Worm (Caenorhabditis elegans) whole organism, young adult: ENCODE data around the gene cpg-8.

Experiments used
- B0035.1 ChIP-seq: sonication (generic microtip); optimal IDR thresholded peaks from 2 replicates; lab custom pipeline; 2016; ENCODE audit warnings: missing genetic modification characterization, mild to moderate bottlenecking, missing compliant biosample characterization, missing genotype, missing genetic modification reagents
- B0261.1 ChIP-seq: sonication (generic microtip); optimal IDR thresholded peaks from 2 replicates; lab custom pipeline; 2016; ENCODE audit warnings: mild to moderate bottlenecking, missing genetic modification characterization, moderate library complexity, missing compliant biosample characterization
- B0336.3 ChIP-seq: fragments of 200-800 bp; sonication (Bioruptor generic); IDR thresholded peaks from 2 replicates; pipeline ENCODE4 v1.3.6; 2022; ENCODE audit warnings: missing genetic modification characterization, missing compliant biosample characterization
- F10E7.11 ChIP-seq: sonication (generic microtip); optimal IDR thresholded peaks from 2 replicates; lab custom pipeline; 2017; ENCODE audit warnings: mild to moderate bottlenecking, missing genetic modification characterization, moderate library complexity, missing compliant biosample characterization
- F52B5.7 ChIP-seq: sonication (generic microtip); optimal IDR thresholded peaks from 2 replicates; lab custom pipeline; 2016; ENCODE audit warnings: mild to moderate bottlenecking, missing genetic modification characterization, missing compliant biosample characterization
- F57C9.4 ChIP-seq: sonication (generic microtip); optimal IDR thresholded peaks from 2 replicates; lab custom pipeline; 2017; ENCODE audit warnings: mild to moderate bottlenecking, missing genetic modification characterization, missing compliant biosample characterization
- K11D2.4 ChIP-seq: fragments of 200-800 bp; sonication (Bioruptor generic); IDR thresholded peaks from 2 replicates; pipeline ENCODE4 v1.3.6; 2022; ENCODE audit warnings: missing genetic modification reagents, missing genetic modification characterization, missing compliant biosample characterization
- Y56A3A.18 ChIP-seq: fragments of 200-800 bp; sonication (Bioruptor generic); IDR thresholded peaks from 2 replicates; pipeline ENCODE4 v1.3.6; 2022; ENCODE audit warnings: missing genetic modification reagents, missing genetic modification characterization, missing compliant biosample characterization
- Y67H2A.10 ChIP-seq: fragments of 200-800 bp; sonication (Bioruptor generic); conservative IDR thresholded peaks from 2 replicates; pipeline ENCODE4 v1.3.6; 2022; ENCODE audit warnings: missing genetic modification reagents, missing genetic modification characterization, missing compliant biosample characterization
- aptf-2 ChIP-seq: fragments of 200-800 bp; sonication (Bioruptor generic); conservative IDR thresholded peaks from 2 replicates; pipeline ENCODE4 v1.3.6; 2022; ENCODE audit warnings: missing genetic modification reagents, missing genetic modification characterization, missing compliant biosample characterization
- attf-3 ChIP-seq: fragments of 200-800 bp; sonication (Bioruptor generic); conservative IDR thresholded peaks from 2 replicates; pipeline ENCODE4 v1.3.6; 2022; ENCODE audit warnings: missing genetic modification reagents, missing genetic modification characterization, missing compliant biosample characterization
- bed-1 ChIP-seq: fragments of 200-800 bp; sonication (Bioruptor generic); IDR thresholded peaks from 2 replicates; pipeline ENCODE4 v1.3.6; 2022; ENCODE audit warnings: missing genetic modification reagents, missing genetic modification characterization, missing compliant biosample characterization
- ccch-3 ChIP-seq: fragments of 200-800 bp; sonication (Bioruptor generic); optimal IDR thresholded peaks from 2 replicates; lab custom pipeline; 2018; ENCODE audit warnings: mild to moderate bottlenecking, missing genetic modification characterization, missing compliant biosample characterization
- ceh-27 ChIP-seq: fragments of 200-800 bp; sonication (Bioruptor generic); optimal IDR thresholded peaks from 2 replicates; lab custom pipeline; 2018; ENCODE audit warnings: mild to moderate bottlenecking, missing genetic modification characterization, moderate library complexity, missing compliant biosample characterization
- ceh-58 ChIP-seq: fragments of 200-800 bp; sonication (Bioruptor generic); IDR thresholded peaks from 2 replicates; pipeline ENCODE4 v1.3.6; 2022; ENCODE audit warnings: missing genetic modification characterization, missing compliant biosample characterization
- ceh-91 ChIP-seq: fragments of 200-800 bp; sonication (Bioruptor generic); IDR thresholded peaks from 2 replicates; pipeline ENCODE4 v1.3.6; 2022; ENCODE audit warnings: missing genetic modification reagents, missing genetic modification characterization, missing compliant biosample characterization
- chd-7 ChIP-seq: sonication (generic microtip); optimal IDR thresholded peaks from 2 replicates; lab custom pipeline; 2016; ENCODE audit warnings: mild to moderate bottlenecking, missing genetic modification characterization, moderate library complexity, missing compliant biosample characterization
- dpff-1 ChIP-seq: sonication (generic microtip); optimal IDR thresholded peaks from 2 replicates; lab custom pipeline; 2017; ENCODE audit warnings: mild to moderate bottlenecking, missing genetic modification characterization, missing compliant biosample characterization
- efl-1 ChIP-seq: fragments of 150-350 bp; optimal IDR thresholded peaks from 2 replicates; lab custom pipeline; 2014; ENCODE audit warnings: missing biosample characterization, missing genetic modification reagents, missing genetic modification characterization
- egl-18 ChIP-seq: fragments of 200-800 bp; sonication (Bioruptor generic); IDR thresholded peaks from 2 replicates; pipeline ENCODE4 v1.3.6; 2022; ENCODE audit warnings: missing genetic modification reagents, missing genetic modification characterization, missing compliant biosample characterization
- egl-44 ChIP-seq: fragments of 200-800 bp; sonication (Bioruptor generic); IDR thresholded peaks from 2 replicates; pipeline ENCODE4 v1.3.6; 2022; ENCODE audit warnings: missing genetic modification reagents, missing genetic modification characterization, missing compliant biosample characterization
- egrh-3 ChIP-seq: fragments of 200-800 bp; sonication (Bioruptor generic); IDR thresholded peaks from 2 replicates; pipeline ENCODE4 v1.3.6; 2022; ENCODE audit warnings: missing genetic modification reagents, missing genetic modification characterization, missing compliant biosample characterization
- ets-4 ChIP-seq: fragments of 200-800 bp; sonication (Bioruptor generic); optimal IDR thresholded peaks from 2 replicates; lab custom pipeline; 2018; ENCODE audit warnings: mild to moderate bottlenecking, missing genetic modification characterization, missing compliant biosample characterization
- him-1 ChIP-seq: sonication (generic microtip); optimal IDR thresholded peaks from 2 replicates; lab custom pipeline; 2016; ENCODE audit warnings: missing genotype, missing genetic modification reagents, missing genetic modification characterization, missing compliant biosample characterization
- hlh-12 ChIP-seq: sonication (generic microtip); optimal IDR thresholded peaks from 2 replicates; lab custom pipeline; 2016; ENCODE audit warnings: missing genetic modification characterization, missing compliant biosample characterization
- hlh-26 ChIP-seq: fragments of 200-800 bp; sonication (Bioruptor generic); conservative IDR thresholded peaks from 2 replicates; pipeline ENCODE4 v1.3.6; 2022; ENCODE audit warnings: missing genetic modification reagents, missing genetic modification characterization, missing compliant biosample characterization
- lag-1 ChIP-seq: fragments of 200-800 bp; sonication (Bioruptor generic); IDR thresholded peaks from 2 replicates; pipeline ENCODE4 v1.3.6; 2022; ENCODE audit warnings: missing genetic modification reagents, missing genetic modification characterization, missing compliant biosample characterization
- lin-35 ChIP-seq, 3 experiments: fragments of 150-350 bp in 2 of 3; sonication (generic microtip) in 1 of 3; optimal IDR thresholded peaks; 2 replicates each; lab custom pipeline; 2014 to 2018; ENCODE audit warnings: missing biosample characterization in 3 of 3, missing genetic modification characterization in 3 of 3, missing genetic modification reagents in 3 of 3
- lin-54 ChIP-seq: fragments of 200-800 bp; sonication (Bioruptor generic); optimal IDR thresholded peaks from 2 replicates; lab custom pipeline; 2018; ENCODE audit warnings: mild to moderate bottlenecking, missing genetic modification characterization, missing compliant biosample characterization
- lir-1 ChIP-seq: fragments of 200-800 bp; sonication (Bioruptor generic); conservative IDR thresholded peaks from 2 replicates; pipeline ENCODE4 v1.3.6; 2022; ENCODE audit warnings: missing genetic modification reagents, missing genetic modification characterization, missing compliant biosample characterization
- madf-3 ChIP-seq: fragments of 200-800 bp; sonication (Bioruptor generic); IDR thresholded peaks from 2 replicates; pipeline ENCODE4 v1.3.6; 2022; ENCODE audit warnings: missing genetic modification reagents, missing genetic modification characterization, missing compliant biosample characterization
- madf-8 ChIP-seq: fragments of 200-800 bp; sonication (Bioruptor generic); conservative IDR thresholded peaks from 2 replicates; pipeline ENCODE4 v1.3.6; 2022; ENCODE audit warnings: missing genetic modification reagents, missing genetic modification characterization, missing compliant biosample characterization
- mel-28 ChIP-seq: sonication (generic microtip); optimal IDR thresholded peaks from 2 replicates; lab custom pipeline; 2016; ENCODE audit warnings: borderline replicate concordance, mild to moderate bottlenecking, missing genetic modification characterization, missing compliant biosample characterization
- mes-4 ChIP-seq: sonication (generic microtip); optimal IDR thresholded peaks from 2 replicates; lab custom pipeline; 2016; ENCODE audit warnings: missing genotype, missing genetic modification characterization, missing compliant biosample characterization
- nfya-2 ChIP-seq: fragments of 200-800 bp; sonication (Bioruptor generic); IDR thresholded peaks from 2 replicates; pipeline ENCODE4 v1.3.6; 2022; ENCODE audit warnings: missing genetic modification reagents, missing genetic modification characterization, missing compliant biosample characterization
- nfyb-1 ChIP-seq: fragments of 200-800 bp; sonication (Bioruptor generic); IDR thresholded peaks from 2 replicates; pipeline ENCODE4 v1.3.6; 2022; ENCODE audit warnings: missing genetic modification reagents, missing genetic modification characterization, missing compliant biosample characterization
- nhr-179 ChIP-seq: sonication (generic microtip); optimal IDR thresholded peaks from 2 replicates; lab custom pipeline; 2016; ENCODE audit warnings: mild to moderate bottlenecking, missing genetic modification characterization, missing compliant biosample characterization
- rec-8 ChIP-seq, 2 experiments: sonication (generic microtip); optimal IDR thresholded peaks; 2 replicates each; lab custom pipeline; 2016; ENCODE audit warnings: mild to moderate bottlenecking in 2 of 2, missing genetic modification characterization in 2 of 2, missing genetic modification reagents in 2 of 2, missing genotype in 2 of 2, missing biosample characterization in 1 of 2, missing compliant biosample characterization in 1 of 2, moderate library complexity in 1 of 2
- sdz-38 ChIP-seq: sonication (generic microtip); optimal IDR thresholded peaks from 2 replicates; lab custom pipeline; 2016; ENCODE audit warnings: missing genotype, missing genetic modification characterization, missing compliant biosample characterization
- sea-2 ChIP-seq: fragments of 200-800 bp; sonication (Bioruptor generic); IDR thresholded peaks from 2 replicates; pipeline ENCODE4 v1.3.6; 2022; ENCODE audit warnings: missing genetic modification characterization, missing compliant biosample characterization
- snpc-1.3 ChIP-seq: sonication (generic microtip); optimal IDR thresholded peaks from 2 replicates; lab custom pipeline; 2017; ENCODE audit warnings: missing genetic modification characterization, mild to moderate bottlenecking, missing compliant biosample characterization, antibody characterized with exemption, moderate library complexity, missing genotype, missing genetic modification reagents; ENCODE audit not compliant: insufficient read depth
- unc-130 ChIP-seq: sonication (generic microtip); optimal IDR thresholded peaks from 2 replicates; lab custom pipeline; 2016; ENCODE audit warnings: missing genetic modification reagents, missing genetic modification characterization, missing compliant biosample characterization
- zfh-2 ChIP-seq: fragments of 200-800 bp; sonication (Bioruptor generic); conservative IDR thresholded peaks from 2 replicates; pipeline ENCODE4 v1.3.6; 2022; ENCODE audit warnings: missing genetic modification reagents, missing genetic modification characterization, missing compliant biosample characterization
- zim-3 ChIP-seq: sonication (generic microtip); optimal IDR thresholded peaks from 2 replicates; lab custom pipeline; 2017; ENCODE audit warnings: mild to moderate bottlenecking, missing genetic modification characterization, moderate library complexity, missing compliant biosample characterization
- ztf-25 ChIP-seq: fragments of 200-800 bp; sonication (Bioruptor generic); IDR thresholded peaks from 2 replicates; pipeline ENCODE4 v1.3.6; 2022; ENCODE audit warnings: missing genetic modification reagents, missing genetic modification characterization, missing compliant biosample characterization
- ztf-26 ChIP-seq: sonication (generic microtip); optimal IDR thresholded peaks from 2 replicates; lab custom pipeline; 2017; ENCODE audit warnings: missing genetic modification characterization, missing compliant biosample characterization

The cpg-8 gene

ce11 chrV:4733952-4734351 is 41.7 kb upstream of the cpg-8 start:
- TF ChIP-seq ccch-3 (no peak), nfyb-1 (GFP tag; lab: Robert Waterston, UW) (0 out of 2 replicates have a peak, but pooled peaks have one; percentile 58), zfh-2 (GFP tag; lab: Robert Waterston, UW) (peak; percentile 58; the same call in 1 of the 2 replicates), madf-8 (GFP tag; lab: Robert Waterston, UW) (no peak), F57C9.4 (no peak)

ce11 chrV:4731154-4731961 is 39.1 kb upstream of the cpg-8 start, which contains the start of gene F39G3.3:
F39G3.3 (plus strand) TSS chrV:4731911.
- TF ChIP-seq Y67H2A.10 (no peak), attf-3 (no peak), Y56A3A.18 (no peak), lag-1 (GFP tag; lab: Robert Waterston, UW) (no peak), snpc-1.3 (tag; lab: Kevin White, UChicago) (peak; percentile 67), sdz-38 (tag; lab: Kevin White, UChicago) (no peak), him-1 (tag; lab: Kevin White, UChicago) (peak; percentile 71), ceh-58 (GFP tag; lab: Robert Waterston, UW) (no peak), madf-8 (GFP tag; lab: Robert Waterston, UW) (peak; percentile 84), egl-44 (GFP tag; lab: Robert Waterston, UW) (no peak), chd-7 (no peak), ets-4 (no peak), K11D2.4 (GFP tag; lab: Robert Waterston, UW) (no peak), nfya-2 (GFP tag; lab: Robert Waterston, UW) (no peak), mes-4 (tag; lab: Kevin White, UChicago) (no peak), sea-2 (GFP tag; lab: Robert Waterston, UW) (no peak), madf-3 (no peak), rec-8 (tag; optimal IDR thresholded peaks at IDR 0.05; lab: Kevin White, UChicago) (no peak), unc-130 (GFP tag; lab: Kevin White, UChicago) (peak; percentile 76), egrh-3 (GFP tag; lab: Robert Waterston, UW) (no peak), bed-1 (GFP tag; lab: Robert Waterston, UW) (no peak), ztf-26 (no peak), aptf-2 (GFP tag; lab: Robert Waterston, UW) (no peak), egl-18 (GFP tag; lab: Robert Waterston, UW) (no peak), B0035.1 (tag; lab: Kevin White, UChicago) (no peak), B0336.3 (GFP tag; lab: Robert Waterston, UW) (peak; percentile 77), lir-1 (GFP tag; lab: Robert Waterston, UW) (peak; percentile 40; the same call in 1 of the 2 replicates), ceh-91 (GFP tag; lab: Robert Waterston, UW) (peak; percentile 79), F52B5.7 (tag; lab: Kevin White, UChicago) (no peak), nhr-179 (tag; lab: Kevin White, UChicago) (no peak), zim-3 (tag; lab: Kevin White, UChicago) (no peak), efl-1 (GFP tag; lab: Kevin White, UChicago) (peak; percentile 77), lin-35 (GFP tag; optimal IDR thresholded peaks at IDR 0.05; lab: Kevin White, UChicago) (peak in 1 of 3 experiments; percentile 38), lin-54 (GFP tag; lab: Kevin White, UChicago) (peak; percentile 83), dpff-1 (tag; lab: Kevin White, UChicago) (no peak), B0261.1 (tag; lab: Kevin White, UChicago) (no peak), F10E7.11 (tag; lab: Kevin White, UChicago) (no peak), mel-28 (tag; lab: Kevin White, UChicago) (no peak), hlh-12 (tag; lab: Kevin White, UChicago) (no peak), hlh-26 (GFP tag; lab: Robert Waterston, UW) (no peak), ceh-27 (peak; percentile 24), ztf-25 (no peak)
